Fruit fly (Drosophila melanogaster) whole organism, embryonic: ENCODE measurements around the gene Inx7.

Experiments used
- CG12391 ChIP-seq: fragments of 200-800 bp; sonication (Bioruptor generic); optimal IDR thresholded peaks from 3 replicates; lab custom pipeline; 2018; ENCODE audit warnings: missing biosample characterization, mild to moderate bottlenecking, missing genetic modification characterization, moderate library complexity
- CG12659 ChIP-seq: fragments of 200-800 bp; sonication (Bioruptor generic); optimal IDR thresholded peaks from 3 replicates; lab custom pipeline; 2017; ENCODE audit warnings: mild to moderate bottlenecking, missing biosample characterization, missing genetic modification reagents, missing genetic modification characterization
- CG12744 ChIP-seq: fragments of 200-800 bp; sonication (Bioruptor generic); optimal IDR thresholded peaks from 2 replicates; lab custom pipeline; 2016; ENCODE audit warnings: missing biosample characterization, missing genetic modification characterization
- CG13424 ChIP-seq: fragments of 200-800 bp; sonication (Bioruptor generic); optimal IDR thresholded peaks from 2 replicates; lab custom pipeline; 2019; ENCODE audit warnings: missing biosample characterization, mild to moderate bottlenecking, missing genetic modification characterization, moderate library complexity
- CG15269 ChIP-seq: fragments of 200-800 bp; sonication (Bioruptor generic); optimal IDR thresholded peaks from 2 replicates; lab custom pipeline; 2018; ENCODE audit warnings: missing biosample characterization, mild to moderate bottlenecking, missing genetic modification characterization, moderate library complexity
- CG2712 ChIP-seq: fragments of 200-800 bp; optimal IDR thresholded peaks from 3 replicates; lab custom pipeline; 2019; ENCODE audit warnings: missing biosample characterization, mild to moderate bottlenecking, missing genetic modification characterization, moderate library complexity
- CG3407 ChIP-seq: fragments of 200-800 bp; sonication (Bioruptor generic); optimal IDR thresholded peaks from 2 replicates; lab custom pipeline; 2018; ENCODE audit warnings: missing biosample characterization, mild to moderate bottlenecking, missing genetic modification characterization
- Dek ChIP-seq: fragments of 200-800 bp; sonication (Bioruptor generic); optimal IDR thresholded peaks from 3 replicates; lab custom pipeline; 2019; ENCODE audit warnings: missing biosample characterization, mild to moderate bottlenecking, missing genetic modification characterization, moderate library complexity
- E2f2 ChIP-seq: fragments of 200-800 bp; sonication (Bioruptor generic); IDR thresholded peaks from 2 replicates; pipeline ENCODE4 v1.3.6; 2022; ENCODE audit warnings: missing biosample characterization, missing genetic modification characterization
- Fer3 ChIP-seq: fragments of 200-800 bp; sonication (Bioruptor generic); optimal IDR thresholded peaks from 2 replicates; lab custom pipeline; 2018; ENCODE audit warnings: missing biosample characterization, mild to moderate bottlenecking, missing genetic modification characterization, moderate library complexity
- HLH3B ChIP-seq: fragments of 200-800 bp; sonication (Bioruptor generic); IDR thresholded peaks from 2 replicates; pipeline ENCODE4 v1.3.6; 2022; ENCODE audit warnings: missing biosample characterization, missing genetic modification characterization
- Hmr ChIP-seq: fragments of 200-800 bp; sonication (Bioruptor generic); optimal IDR thresholded peaks from 3 replicates; lab custom pipeline; 2017; ENCODE audit warnings: mild to moderate bottlenecking, missing biosample characterization, missing genetic modification reagents, missing genetic modification characterization
- Hr78 ChIP-seq, 2 experiments: fragments of 200-800 bp in 1 of 2; fragments of >200 bp in 1 of 2; sonication (Bioruptor generic) in 1 of 2; optimal IDR thresholded peaks; 2 replicates each; lab custom pipeline; 2017 to 2019; ENCODE audit warnings: missing biosample characterization in 2 of 2, missing genetic modification characterization in 2 of 2, mild to moderate bottlenecking in 1 of 2, moderate library complexity in 1 of 2
- MESR4 ChIP-seq: fragments of 200-800 bp; sonication (Bioruptor generic); optimal IDR thresholded peaks from 2 replicates; lab custom pipeline; 2018; ENCODE audit warnings: missing biosample characterization, mild to moderate bottlenecking, missing genetic modification characterization, moderate library complexity
- Med ChIP-seq: fragments of 200-800 bp; sonication (Bioruptor generic); peaks from one replicate; lab custom pipeline; 2016; ENCODE audit warnings: missing biosample characterization, missing genetic modification characterization, mild to moderate bottlenecking, inconsistent platforms, moderate library complexity
- NFAT ChIP-seq: fragments of 200-800 bp; sonication (Bioruptor generic); IDR thresholded peaks from 2 replicates; pipeline ENCODE4 v1.3.6; 2022; ENCODE audit warnings: missing biosample characterization, missing genetic modification characterization
- Xrp1 ChIP-seq: fragments of 200-800 bp; sonication (Bioruptor generic); IDR thresholded peaks from 2 replicates; pipeline ENCODE4 v1.3.6; 2022; ENCODE audit warnings: missing biosample characterization, missing genetic modification characterization
- bigmax ChIP-seq: fragments of 200-800 bp; sonication (Bioruptor generic); optimal IDR thresholded peaks from 2 replicates; lab custom pipeline; 2018; ENCODE audit warnings: missing biosample characterization, mild to moderate bottlenecking, missing genetic modification characterization
- caup ChIP-seq: fragments of 200-800 bp; sonication (Bioruptor generic); optimal IDR thresholded peaks from 3 replicates; lab custom pipeline; 2017; ENCODE audit warnings: missing biosample characterization, mild to moderate bottlenecking, missing genetic modification characterization, moderate library complexity; ENCODE audit not compliant: severe bottlenecking
- crp ChIP-seq, 2 experiments: fragments of 200-800 bp; sonication (Bioruptor generic); optimal IDR thresholded peaks; 2 replicates in 1 of 2; 3 replicates in 1 of 2; lab custom pipeline; 2017; ENCODE audit warnings: missing biosample characterization in 2 of 2, missing genetic modification characterization in 2 of 2, mild to moderate bottlenecking in 1 of 2, moderate library complexity in 1 of 2
- dm ChIP-seq: fragments of 200-800 bp; sonication (Bioruptor generic); optimal IDR thresholded peaks from 3 replicates; lab custom pipeline; 2016; ENCODE audit warnings: missing biosample characterization, missing genetic modification characterization
- fru ChIP-seq: fragments of >200 bp; optimal IDR thresholded peaks from 2 replicates; lab custom pipeline; 2017
- grau ChIP-seq: fragments of 200-800 bp; optimal IDR thresholded peaks from 3 replicates; lab custom pipeline; 2019; ENCODE audit warnings: missing biosample characterization, mild to moderate bottlenecking, missing genetic modification characterization, moderate library complexity
- lab ChIP-seq: fragments of 200-800 bp; sonication (Bioruptor generic); optimal IDR thresholded peaks from 3 replicates; lab custom pipeline; 2017; ENCODE audit warnings: missing biosample characterization, missing genetic modification characterization, mild to moderate bottlenecking, moderate library complexity, missing genetic modification reagents
- pzg ChIP-seq: fragments of 200-800 bp; sonication (Bioruptor generic); optimal IDR thresholded peaks from 3 replicates; lab custom pipeline; 2018; ENCODE audit warnings: missing biosample characterization, mild to moderate bottlenecking, missing genetic modification characterization, moderate library complexity
- run ChIP-seq: fragments of 200-800 bp; sonication (Bioruptor generic); optimal IDR thresholded peaks from 3 replicates; lab custom pipeline; 2018; ENCODE audit warnings: missing biosample characterization, mild to moderate bottlenecking, missing genetic modification characterization
- slbo ChIP-seq: fragments of 200-800 bp; sonication (Bioruptor generic); IDR thresholded peaks from 2 replicates; pipeline ENCODE4 v1.3.6; 2022; ENCODE audit warnings: missing biosample characterization, missing genetic modification characterization
- stwl ChIP-seq: fragments of 200-800 bp; sonication (Bioruptor generic); optimal IDR thresholded peaks from 3 replicates; lab custom pipeline; 2018; ENCODE audit warnings: missing biosample characterization, mild to moderate bottlenecking, missing genetic modification characterization, moderate library complexity
- unpg ChIP-seq: fragments of 200-800 bp; sonication (Bioruptor generic); optimal IDR thresholded peaks from 3 replicates; lab custom pipeline; 2018; ENCODE audit warnings: missing biosample characterization, mild to moderate bottlenecking, missing genetic modification characterization, moderate library complexity

Inx7 gene

DNA sequence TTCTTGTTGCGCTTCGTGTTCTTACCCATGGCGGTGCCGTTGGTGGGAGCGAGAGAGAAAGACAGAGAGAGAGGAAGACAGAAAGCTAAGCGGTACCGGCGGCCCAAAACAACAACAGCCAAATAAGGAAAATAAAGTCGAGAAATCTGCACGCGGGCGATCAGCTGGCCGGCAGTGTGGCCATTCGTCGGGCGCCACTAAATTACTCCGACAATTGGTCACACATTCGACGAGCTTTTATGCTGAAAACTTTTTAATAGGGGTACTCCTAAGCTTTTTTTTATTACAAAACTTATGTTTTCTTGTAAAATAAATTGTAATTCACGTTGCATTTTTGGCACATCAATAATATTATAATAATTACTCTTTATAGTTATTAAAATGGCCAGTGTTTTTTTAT lies 24.8 kb downstream of the Inx7 start, which contains the start of gene Setd3 (continued):
- TF ChIP-seq HLH3B (GFP tag; lab: Robert Waterston, UW): peak; percentile 17; the same call in 1 of the 2 replicates
- peak; percentile 18 for TF ChIP-seq stwl (tag; lab: Kevin White, UChicago)
- TF ChIP-seq E2f2: peak; percentile 55
- TF ChIP-seq dm: peak; percentile 55
- no peak for TF ChIP-seq bigmax (GFP tag; lab: Kevin White, UChicago)
- peak; percentile 28 for TF ChIP-seq CG12659 (GFP tag; lab: Kevin White, UChicago)
- TF ChIP-seq CG13424 (tag; lab: Kevin White, UChicago): peak; percentile 35
- TF ChIP-seq Xrp1 (GFP tag; lab: Robert Waterston, UW): peak; percentile 27; the same call in 1 of the 2 replicates
- TF ChIP-seq Med (GFP tag; lab: Kevin White, UChicago): peak; percentile 43
- no peak for TF ChIP-seq CG12744 (GFP tag; lab: Kevin White, UChicago)
- peak; percentile 65 for TF ChIP-seq pzg (GFP tag; lab: Kevin White, UChicago)
- TF ChIP-seq slbo (GFP tag; lab: Robert Waterston, UW): peak; percentile 43; the same call in 1 of the 2 replicates
- TF ChIP-seq crp (GFP tag; optimal IDR thresholded peaks at IDR 0.05; lab: Kevin White, UChicago): peak in 1 of 2 experiments; percentile 86
- peak; percentile 29 for TF ChIP-seq caup
- TF ChIP-seq grau (tag; lab: Kevin White, UChicago): peak; percentile 35
- TF ChIP-seq CG3407 (GFP tag; lab: Kevin White, UChicago): no peak
- no peak for TF ChIP-seq CG15269
- no peak for TF ChIP-seq Hr78 (GFP tag; optimal IDR thresholded peaks at IDR 0.05; lab: Kevin White, UChicago)
- no peak for TF ChIP-seq run
- peak; percentile 30 for TF ChIP-seq Fer3 (tag; lab: Kevin White, UChicago)
- no peak for TF ChIP-seq fru (lab: Kevin White, UChicago)
- peak; percentile 20 for TF ChIP-seq Hmr
- TF ChIP-seq CG2712 (tag; lab: Kevin White, UChicago): peak; percentile 4
- TF ChIP-seq CG12391 (tag; lab: Kevin White, UChicago): peak; percentile 21
- peak; percentile 18 for TF ChIP-seq lab (GFP tag; lab: Kevin White, UChicago)
- peak; percentile 20 for TF ChIP-seq MESR4 (GFP tag; lab: Kevin White, UChicago)
- TF ChIP-seq unpg (GFP tag; lab: Kevin White, UChicago): peak; percentile 19
- TF ChIP-seq NFAT: no peak
- TF ChIP-seq Dek (tag; lab: Kevin White, UChicago): peak; percentile 10
